Fruit fly (Drosophila melanogaster) whole organism, embryonic: ENCODE results near the gene Cep290.

Source experiments
- BEAF-32 ChIP-seq: fragments of 200-800 bp; sonication (Bioruptor generic); optimal IDR thresholded peaks from 3 replicates; lab custom pipeline; 2017; ENCODE audit warnings: missing biosample characterization, missing genetic modification characterization, mild to moderate bottlenecking, moderate library complexity, missing genetic modification reagents
- CG11398 ChIP-seq: fragments of 200-800 bp; sonication (Bioruptor generic); optimal IDR thresholded peaks from 2 replicates; lab custom pipeline; 2016; ENCODE audit warnings: missing biosample characterization, missing genetic modification characterization
- CG11504 ChIP-seq: fragments of 200-800 bp; sonication (Bioruptor generic); optimal IDR thresholded peaks from 3 replicates; lab custom pipeline; 2019; ENCODE audit warnings: missing biosample characterization, mild to moderate bottlenecking, missing genetic modification characterization, moderate library complexity
- CG11723 ChIP-seq: fragments of 200-800 bp; sonication (Bioruptor generic); optimal IDR thresholded peaks from 2 replicates; lab custom pipeline; 2017; ENCODE audit warnings: missing biosample characterization, mild to moderate bottlenecking, missing genetic modification characterization
- CG12155 ChIP-seq: fragments of 200-800 bp; sonication (Bioruptor generic); optimal IDR thresholded peaks from 3 replicates; lab custom pipeline; 2016; ENCODE audit warnings: missing biosample characterization, missing genetic modification characterization
- CG12391 ChIP-seq: fragments of 200-800 bp; sonication (Bioruptor generic); optimal IDR thresholded peaks from 3 replicates; lab custom pipeline; 2018; ENCODE audit warnings: missing biosample characterization, mild to moderate bottlenecking, missing genetic modification characterization, moderate library complexity
- CG13287 ChIP-seq: fragments of 200-800 bp; sonication (Bioruptor generic); IDR thresholded peaks from 2 replicates; pipeline ENCODE4 v1.3.6; 2022; ENCODE audit warnings: missing biosample characterization, missing genetic modification characterization; ENCODE audit not compliant: partially characterized antibody
- CG14860 ChIP-seq: fragments of 200-800 bp; sonication (Bioruptor generic); IDR thresholded peaks from 3 replicates; pipeline ENCODE4 v1.3.6; 2022; ENCODE audit warnings: missing biosample characterization, missing genetic modification characterization; ENCODE audit not compliant: partially characterized antibody
- CG15479 ChIP-seq: fragments of 200-800 bp; sonication (Bioruptor generic); optimal IDR thresholded peaks from 3 replicates; lab custom pipeline; 2019; ENCODE audit warnings: missing biosample characterization, mild to moderate bottlenecking, missing genetic modification characterization, moderate library complexity
- CG1603 ChIP-seq: fragments of 200-800 bp; sonication (Bioruptor generic); optimal IDR thresholded peaks from 2 replicates; lab custom pipeline; 2019; ENCODE audit warnings: missing biosample characterization, mild to moderate bottlenecking, missing genetic modification characterization, moderate library complexity
- CG17186 ChIP-seq: fragments of 200-800 bp; sonication (Bioruptor generic); optimal IDR thresholded peaks from 3 replicates; lab custom pipeline; 2017; ENCODE audit warnings: missing biosample characterization, missing genetic modification reagents, missing genetic modification characterization
- CG42726 ChIP-seq: fragments of 200-800 bp; sonication (Bioruptor generic); IDR thresholded peaks from 2 replicates; pipeline ENCODE4 v1.3.6; 2022; ENCODE audit warnings: missing biosample characterization, missing genetic modification characterization; ENCODE audit not compliant: partially characterized antibody
- CG4617 ChIP-seq: fragments of 200-800 bp; sonication (Bioruptor generic); optimal IDR thresholded peaks from 3 replicates; lab custom pipeline; 2016; ENCODE audit warnings: missing biosample characterization, missing genetic modification characterization, borderline replicate concordance
- CG7928 ChIP-seq: fragments of 200-800 bp; sonication (Bioruptor generic); optimal IDR thresholded peaks from 2 replicates; lab custom pipeline; 2017; ENCODE audit warnings: missing biosample characterization, mild to moderate bottlenecking, missing genetic modification characterization
- CG7987 ChIP-seq: fragments of 200-800 bp; sonication (Bioruptor generic); optimal IDR thresholded peaks from 2 replicates; lab custom pipeline; 2018; ENCODE audit warnings: missing biosample characterization, mild to moderate bottlenecking, missing genetic modification characterization, moderate library complexity
- CG9215 ChIP-seq: fragments of 200-800 bp; sonication (Bioruptor generic); IDR thresholded peaks from 2 replicates; pipeline ENCODE4 v1.3.6; 2022; ENCODE audit warnings: missing biosample characterization, missing genetic modification characterization
- CG9727 ChIP-seq: fragments of 200-800 bp; sonication (Bioruptor generic); optimal IDR thresholded peaks from 3 replicates; lab custom pipeline; 2017; ENCODE audit warnings: missing biosample characterization, mild to moderate bottlenecking, missing genetic modification characterization
- CTCF ChIP-seq: fragments of 200-800 bp; sonication (Bioruptor generic); optimal IDR thresholded peaks from 2 replicates; lab custom pipeline; 2017; ENCODE audit warnings: missing biosample characterization, mild to moderate bottlenecking, missing genetic modification characterization, moderate library complexity
- D ChIP-seq, 2 experiments: fragments of 200-800 bp in 1 of 2; fragments of >200 bp in 1 of 2; sonication (Bioruptor generic) in 1 of 2; optimal IDR thresholded peaks; 2 replicates in 1 of 2; 3 replicates in 1 of 2; lab custom pipeline; 2017; ENCODE audit warnings: mild to moderate bottlenecking in 1 of 2, missing biosample characterization in 1 of 2, missing genetic modification characterization in 1 of 2, missing genetic modification reagents in 1 of 2
- E2f2 ChIP-seq: fragments of 200-800 bp; sonication (Bioruptor generic); IDR thresholded peaks from 2 replicates; pipeline ENCODE4 v1.3.6; 2022; ENCODE audit warnings: missing biosample characterization, missing genetic modification characterization
- HmgD ChIP-seq: fragments of 200-800 bp; sonication (Bioruptor generic); optimal IDR thresholded peaks from 3 replicates; lab custom pipeline; 2016; ENCODE audit warnings: missing biosample characterization, missing genetic modification characterization
- Hr78 ChIP-seq, 2 experiments: fragments of 200-800 bp in 1 of 2; fragments of >200 bp in 1 of 2; sonication (Bioruptor generic) in 1 of 2; optimal IDR thresholded peaks; 2 replicates each; lab custom pipeline; 2017 to 2019; ENCODE audit warnings: missing biosample characterization in 2 of 2, missing genetic modification characterization in 2 of 2, mild to moderate bottlenecking in 1 of 2, moderate library complexity in 1 of 2
- Med ChIP-seq: fragments of 200-800 bp; sonication (Bioruptor generic); peaks from one replicate; lab custom pipeline; 2016; ENCODE audit warnings: missing biosample characterization, missing genetic modification characterization, mild to moderate bottlenecking, inconsistent platforms, moderate library complexity
- Mrtf ChIP-seq: fragments of 200-800 bp; sonication (Bioruptor generic); IDR thresholded peaks from 3 replicates; pipeline ENCODE4 v1.3.6; 2022; ENCODE audit warnings: missing biosample characterization, missing genetic modification characterization
- Myb ChIP-seq: fragments of 200-800 bp; sonication (Bioruptor generic); optimal IDR thresholded peaks from 2 replicates; lab custom pipeline; 2016; ENCODE audit warnings: missing biosample characterization, missing genetic modification characterization
- Pdp1 ChIP-seq, 2 experiments: fragments of 200-800 bp; sonication (Bioruptor generic); optimal IDR thresholded peaks; 3 replicates each; lab custom pipeline; 2016; ENCODE audit warnings: missing biosample characterization in 2 of 2, missing genetic modification characterization in 2 of 2, mild to moderate bottlenecking in 1 of 2, moderate library complexity in 1 of 2
- Rfx ChIP-seq: fragments of 200-800 bp; sonication (Bioruptor generic); IDR thresholded peaks from 2 replicates; pipeline ENCODE4 v1.3.6; 2022; ENCODE audit warnings: missing biosample characterization, missing genetic modification characterization
- Sry-β ChIP-seq: fragments of 200-800 bp; sonication (Bioruptor generic); optimal IDR thresholded peaks from 2 replicates; lab custom pipeline; 2018; ENCODE audit warnings: missing biosample characterization, mild to moderate bottlenecking, missing genetic modification characterization, moderate library complexity
- Sry-δ ChIP-seq: fragments of 200-800 bp; sonication (Bioruptor generic); optimal IDR thresholded peaks from 2 replicates; lab custom pipeline; 2016; ENCODE audit warnings: missing biosample characterization, missing genetic modification characterization
- Stat92E ChIP-seq, 3 experiments: fragments of >200 bp in 2 of 3; fragments of 200-800 bp in 1 of 3; sonication (Bioruptor generic) in 1 of 3; optimal IDR thresholded peaks; 2 replicates each; lab custom pipeline; 2017 to 2019; ENCODE audit warnings: missing biosample characterization in 3 of 3, missing genetic modification characterization in 3 of 3, mild to moderate bottlenecking in 1 of 3, moderate library complexity in 1 of 3
- al ChIP-seq: fragments of 200-800 bp; sonication (Bioruptor generic); IDR thresholded peaks from 2 replicates; pipeline ENCODE4 v1.3.6; 2022; ENCODE audit warnings: missing biosample characterization, missing genetic modification characterization
- amos ChIP-seq: fragments of 200-800 bp; sonication (Bioruptor generic); IDR thresholded peaks from 2 replicates; pipeline ENCODE4 v1.3.6; 2022; ENCODE audit warnings: missing biosample characterization, missing genetic modification characterization; ENCODE audit not compliant: partially characterized antibody
- ato ChIP-seq: fragments of 200-800 bp; sonication (Bioruptor generic); IDR thresholded peaks from 2 replicates; pipeline ENCODE4 v1.3.6; 2022; ENCODE audit warnings: missing biosample characterization, missing genetic modification characterization; ENCODE audit not compliant: partially characterized antibody
- dm ChIP-seq: fragments of 200-800 bp; sonication (Bioruptor generic); optimal IDR thresholded peaks from 3 replicates; lab custom pipeline; 2016; ENCODE audit warnings: missing biosample characterization, missing genetic modification characterization
- fd3F ChIP-seq: fragments of 200-800 bp; sonication (Bioruptor generic); optimal IDR thresholded peaks from 2 replicates; lab custom pipeline; 2018; ENCODE audit warnings: missing biosample characterization, mild to moderate bottlenecking, missing genetic modification characterization, moderate library complexity
- ftz-f1 ChIP-seq: fragments of 200-800 bp; sonication (Bioruptor generic); optimal IDR thresholded peaks from 2 replicates; lab custom pipeline; 2016; ENCODE audit warnings: missing biosample characterization, missing genetic modification characterization
- hb ChIP-seq: fragments of 200-800 bp; sonication (Bioruptor generic); IDR thresholded peaks from 3 replicates; pipeline ENCODE4 v1.3.6; 2022; ENCODE audit warnings: missing biosample characterization, missing genetic modification characterization; ENCODE audit not compliant: partially characterized antibody
- hbn ChIP-seq: fragments of 200-800 bp; sonication (Bioruptor generic); IDR thresholded peaks from 2 replicates; pipeline ENCODE4 v1.3.6; 2022; ENCODE audit warnings: missing biosample characterization, missing genetic modification characterization; ENCODE audit not compliant: partially characterized antibody
- ind ChIP-seq: fragments of 200-800 bp; sonication (Bioruptor generic); optimal IDR thresholded peaks from 3 replicates; lab custom pipeline; 2016; ENCODE audit warnings: missing biosample characterization, missing genetic modification characterization
- nerfin-2 ChIP-seq: fragments of 200-800 bp; sonication (Bioruptor generic); IDR thresholded peaks from 2 replicates; pipeline ENCODE4 v1.3.6; 2022; ENCODE audit warnings: missing biosample characterization, missing genetic modification characterization; ENCODE audit not compliant: partially characterized antibody
- pzg ChIP-seq: fragments of 200-800 bp; sonication (Bioruptor generic); optimal IDR thresholded peaks from 3 replicates; lab custom pipeline; 2018; ENCODE audit warnings: missing biosample characterization, mild to moderate bottlenecking, missing genetic modification characterization, moderate library complexity
- repo ChIP-seq: fragments of 200-800 bp; sonication (Bioruptor generic); optimal IDR thresholded peaks from 2 replicates; lab custom pipeline; 2016; ENCODE audit warnings: missing biosample characterization, missing genetic modification characterization
- row ChIP-seq: fragments of 200-800 bp; sonication (Bioruptor generic); IDR thresholded peaks from 3 replicates; pipeline ENCODE4 v1.3.6; 2022; ENCODE audit warnings: missing biosample characterization, missing genetic modification characterization
- sug ChIP-seq: fragments of 200-800 bp; optimal IDR thresholded peaks from 2 replicates; lab custom pipeline; 2019; ENCODE audit warnings: missing biosample characterization, mild to moderate bottlenecking, missing genetic modification characterization, moderate library complexity
- tna ChIP-seq: fragments of 200-800 bp; sonication (Bioruptor generic); IDR thresholded peaks from 2 replicates; pipeline ENCODE4 v1.3.6; 2022; ENCODE audit warnings: missing biosample characterization, missing genetic modification characterization; ENCODE audit not compliant: partially characterized antibody
- toy ChIP-seq: fragments of 200-800 bp; sonication (Bioruptor generic); IDR thresholded peaks from 2 replicates; pipeline ENCODE4 v1.3.6; 2022; ENCODE audit warnings: missing biosample characterization, missing genetic modification characterization
- unc-4 ChIP-seq: fragments of 200-800 bp; sonication (Bioruptor generic); IDR thresholded peaks from 2 replicates; pipeline ENCODE4 v1.3.6; 2022; ENCODE audit warnings: missing biosample characterization, missing genetic modification characterization; ENCODE audit not compliant: partially characterized antibody
- zen ChIP-seq: fragments of 200-800 bp; sonication (Bioruptor generic); optimal IDR thresholded peaks from 3 replicates; lab custom pipeline; 2018; ENCODE audit warnings: missing biosample characterization, mild to moderate bottlenecking, missing genetic modification characterization, moderate library complexity

The Cep290 gene

dm6 chr3L:871713-872112 lies 28.0 kb downstream of the Cep290 start, which contains the start of gene Usp10 (continued):
- TF ChIP-seq al (GFP tag; lab: Robert Waterston, UW): no peak
- peak; percentile 79 for TF ChIP-seq CG13287 (GFP tag; lab: Robert Waterston, UW)
- no peak for TF ChIP-seq CG11398 (GFP tag; lab: Kevin White, UChicago)
- no peak for TF ChIP-seq toy (GFP tag; lab: Robert Waterston, UW)
- peak; percentile 93 for TF ChIP-seq pzg (GFP tag; lab: Kevin White, UChicago)
- peak in 1 of 2 experiments; percentile 38 for TF ChIP-seq Pdp1 (GFP tag; optimal IDR thresholded peaks at IDR 0.05; lab: Kevin White, UChicago)
- TF ChIP-seq Stat92E (GFP tag; optimal IDR thresholded peaks at IDR 0.05; lab: Kevin White, UChicago): peak in 1 of 3 experiments; percentile 9
- peak; percentile 70 for TF ChIP-seq tna (GFP tag; lab: Robert Waterston, UW)
- no peak for TF ChIP-seq repo (GFP tag; lab: Kevin White, UChicago)
- peak; percentile 81 for TF ChIP-seq BEAF-32
- TF ChIP-seq ind: no peak
- TF ChIP-seq CG4617 (GFP tag; lab: Kevin White, UChicago): peak; percentile 88
- peak; percentile 76 for TF ChIP-seq CG17186
- TF ChIP-seq D (optimal IDR thresholded peaks at IDR 0.05; lab: Kevin White, UChicago): peak; percentile 79
- no peak for TF ChIP-seq D (GFP tag; optimal IDR thresholded peaks at IDR 0.05; lab: Kevin White, UChicago)
- no peak for TF ChIP-seq Sry-β (GFP tag; lab: Kevin White, UChicago)
- peak; percentile 77 for TF ChIP-seq hbn (GFP tag; lab: Robert Waterston, UW)
- no peak for TF ChIP-seq CG11504 (tag; lab: Kevin White, UChicago)
- peak; percentile 15 for TF ChIP-seq sug (tag; lab: Kevin White, UChicago)
- no peak for TF ChIP-seq CG9215 (GFP tag; lab: Robert Waterston, UW)
- no peak for TF ChIP-seq Mrtf
- peak; percentile 22 for TF ChIP-seq dm (GFP tag; lab: Kevin White, UChicago)
- peak; percentile 82 for TF ChIP-seq ato
- no peak for TF ChIP-seq CG9727 (GFP tag; lab: Kevin White, UChicago)
- TF ChIP-seq nerfin-2: peak; percentile 57
- peak; percentile 88 for TF ChIP-seq amos (GFP tag; lab: Robert Waterston, UW)
- peak; percentile 33 for TF ChIP-seq CG7987 (GFP tag; lab: Kevin White, UChicago)
- peak; percentile 4 for TF ChIP-seq CG7928 (GFP tag; lab: Kevin White, UChicago)
- TF ChIP-seq Myb (GFP tag; lab: Kevin White, UChicago): peak; percentile 42
- TF ChIP-seq unc-4 (GFP tag; lab: Robert Waterston, UW): peak; percentile 74
- peak; percentile 18; the same call in 1 of the 3 replicates for TF ChIP-seq row (GFP tag; lab: Robert Waterston, UW)
- TF ChIP-seq Sry-δ: peak; percentile 81
- TF ChIP-seq CG1603 (tag; lab: Kevin White, UChicago): peak; percentile 78
- TF ChIP-seq HmgD (GFP tag; lab: Kevin White, UChicago): peak; percentile 25
- no peak for TF ChIP-seq CG11723
- TF ChIP-seq Rfx (GFP tag; lab: Robert Waterston, UW): peak; percentile 31; the same call in 1 of the 2 replicates
- TF ChIP-seq fd3F (GFP tag; lab: Kevin White, UChicago): no peak
- TF ChIP-seq CG12155 (GFP tag; lab: Kevin White, UChicago): peak; percentile 1
- peak; percentile 82 for TF ChIP-seq CG42726
- TF ChIP-seq CG12391 (tag; lab: Kevin White, UChicago): peak; percentile 6
- TF ChIP-seq Hr78 (GFP tag; optimal IDR thresholded peaks at IDR 0.05; lab: Kevin White, UChicago): peak in 1 of 2 experiments; percentile 40
- TF ChIP-seq E2f2 (GFP tag; lab: Robert Waterston, UW): peak; percentile 99
- peak; percentile 69 for TF ChIP-seq ftz-f1 (GFP tag; lab: Kevin White, UChicago)
- peak; percentile 47; the same call in 1 of the 3 replicates for TF ChIP-seq CG14860 (GFP tag; lab: Robert Waterston, UW)
- TF ChIP-seq hb (GFP tag; lab: Robert Waterston, UW): peak; percentile 73; the same call in 1 of the 3 replicates
- TF ChIP-seq CG15479 (GFP tag; lab: Kevin White, UChicago): peak; percentile 48
- TF ChIP-seq CTCF (GFP tag; lab: Kevin White, UChicago): peak; percentile 30
- peak; percentile 40 for TF ChIP-seq Med
- peak; percentile 11 for TF ChIP-seq zen (tag; lab: Kevin White, UChicago)
